Worm (Caenorhabditis elegans): Measurements from ENCODE around the gene uig-1.

DNA sequence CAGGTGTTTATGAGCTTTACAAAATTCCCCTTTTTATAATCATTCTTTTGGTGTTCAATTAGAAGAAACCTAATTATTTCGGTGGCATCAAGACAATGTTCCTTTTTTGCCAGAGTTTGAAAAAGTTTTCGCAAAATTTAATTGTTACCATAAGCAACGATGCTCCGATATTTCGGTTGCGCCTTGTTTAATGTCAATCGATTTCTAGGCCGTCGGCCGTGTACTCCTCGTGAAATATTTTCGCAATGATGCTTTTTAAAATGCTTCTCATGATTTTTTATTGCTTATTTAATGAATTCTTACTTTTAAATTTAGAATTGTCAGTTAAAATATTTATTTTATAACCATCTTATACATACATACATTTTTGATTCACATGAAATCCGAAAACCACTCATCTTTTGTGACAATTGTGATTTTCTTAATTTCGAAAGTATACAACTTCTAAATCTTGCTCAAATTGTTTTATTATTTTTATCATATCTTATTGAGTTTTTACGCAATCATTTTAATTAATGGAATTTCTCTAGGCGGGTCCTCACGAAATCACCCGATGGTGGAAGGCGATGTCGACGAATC lies 17.4 kb upstream of the uig-1 start, which contains the start of gene C50B6.3:
- TF ChIP-seq F49E8.2 (tag; optimal IDR thresholded peaks at IDR 0.05; ENCODE audit: borderline replicate concordance), result no peak
- TF ChIP-seq ama-1 (optimal IDR thresholded peaks at IDR 0.05), result no peak
- peak; percentile 5 for TF ChIP-seq nhr-25 (tag; optimal IDR thresholded peaks at IDR 0.05; ENCODE audit: borderline replicate concordance, insufficient read depth)
- TF ChIP-seq lin-13 (GFP tag; optimal IDR thresholded peaks at IDR 0.05), result no peak
- TF ChIP-seq nhr-76 (tag; optimal IDR thresholded peaks at IDR 0.05), result no peak
